Fruit fly (Drosophila melanogaster) whole organism, adult: ENCODE results near the gene Lcp65Ag3.

Experiments
- CG11617 ChIP-seq: fragments of 200-800 bp; sonication (Bioruptor generic); optimal IDR thresholded peaks from 2 replicates; lab custom pipeline; 2017; ENCODE audit warnings: mild to moderate bottlenecking, missing biosample characterization, missing genetic modification reagents, missing genetic modification characterization
- CG12768 ChIP-seq: fragments of 200-800 bp; sonication (Bioruptor generic); optimal IDR thresholded peaks from 2 replicates; lab custom pipeline; 2017; ENCODE audit warnings: missing biosample characterization, missing genetic modification characterization, mild to moderate bottlenecking, moderate library complexity, missing genetic modification reagents
- CG1620 ChIP-seq: fragments of 200-800 bp; sonication (Bioruptor generic); optimal IDR thresholded peaks from 2 replicates; lab custom pipeline; 2016; ENCODE audit warnings: missing biosample characterization, missing genetic modification characterization
- CG5204 ChIP-seq: fragments of 200-800 bp; sonication (Bioruptor generic); optimal IDR thresholded peaks from 2 replicates; lab custom pipeline; 2016; ENCODE audit warnings: missing biosample characterization, missing genetic modification characterization
- CG7045 ChIP-seq: fragments of 200-800 bp; sonication (Bioruptor generic); optimal IDR thresholded peaks from 2 replicates; lab custom pipeline; 2017; ENCODE audit warnings: missing biosample characterization, mild to moderate bottlenecking, missing genetic modification characterization
- CG7101 ChIP-seq: fragments of 200-800 bp; sonication (Bioruptor generic); optimal IDR thresholded peaks from 2 replicates; lab custom pipeline; 2018; ENCODE audit warnings: missing biosample characterization, mild to moderate bottlenecking, missing genetic modification characterization, moderate library complexity
- Clk ChIP-seq: fragments of 200-800 bp; sonication (Bioruptor generic); optimal IDR thresholded peaks from 2 replicates; lab custom pipeline; 2017; ENCODE audit warnings: missing biosample characterization, missing genetic modification characterization
- Crg-1 ChIP-seq: fragments of 200-800 bp; sonication (Bioruptor generic); optimal IDR thresholded peaks from 2 replicates; lab custom pipeline; 2016; ENCODE audit warnings: missing biosample characterization, missing genetic modification characterization
- Hr96 ChIP-seq: fragments of 200-800 bp; sonication (Bioruptor generic); optimal IDR thresholded peaks from 2 replicates; lab custom pipeline; 2016; ENCODE audit warnings: missing biosample characterization, missing genetic modification characterization
- Mnt ChIP-seq: fragments of 200-800 bp; sonication (Bioruptor generic); optimal IDR thresholded peaks from 2 replicates; lab custom pipeline; 2016; ENCODE audit warnings: missing biosample characterization, mild to moderate bottlenecking, missing genetic modification characterization
- bab1 ChIP-seq: fragments of 200-800 bp; sonication (Bioruptor generic); optimal IDR thresholded peaks from 3 replicates; lab custom pipeline; 2019; ENCODE audit warnings: missing biosample characterization, mild to moderate bottlenecking, missing genetic modification characterization, moderate library complexity
- cic ChIP-seq: fragments of 200-800 bp; sonication (Bioruptor generic); optimal IDR thresholded peaks from 2 replicates; lab custom pipeline; 2017; ENCODE audit warnings: missing biosample characterization, mild to moderate bottlenecking, missing genetic modification characterization, moderate library complexity
- kay ChIP-seq: fragments of 200-800 bp; sonication (Bioruptor generic); peaks from one replicate; lab custom pipeline; 2016; ENCODE audit warnings: missing biosample characterization, missing genetic modification characterization, borderline replicate concordance
- ovo ChIP-seq: fragments of 200-800 bp; sonication (Bioruptor generic); optimal IDR thresholded peaks from 2 replicates; lab custom pipeline; 2016; ENCODE audit warnings: missing biosample characterization, missing genetic modification characterization
- pad ChIP-seq: fragments of 200-800 bp; sonication (Bioruptor generic); optimal IDR thresholded peaks from 3 replicates; lab custom pipeline; 2017; ENCODE audit warnings: missing biosample characterization, missing genetic modification characterization, mild to moderate bottlenecking, moderate library complexity, missing genetic modification reagents
- tj ChIP-seq: fragments of 200-800 bp; sonication (Bioruptor generic); optimal IDR thresholded peaks from 3 replicates; lab custom pipeline; 2017; ENCODE audit warnings: missing biosample characterization, mild to moderate bottlenecking, missing genetic modification characterization, moderate library complexity
- toe ChIP-seq: fragments of 200-800 bp; sonication (Bioruptor generic); optimal IDR thresholded peaks from 2 replicates; lab custom pipeline; 2016; ENCODE audit warnings: missing biosample characterization, missing genetic modification characterization

The Lcp65Ag3 gene

dm6 chr3L:6082561-6082960 lies 48.2 kb downstream of the Lcp65Ag3 start, which contains the start of gene CG13293:
Gene CG13293, plus strand, starts transcription at chr3L:6082883.
- no peak for TF ChIP-seq pad (GFP tag; lab: Kevin White, UChicago)
- TF ChIP-seq CG5204 (GFP tag; lab: Kevin White, UChicago), result no peak
- no peak for TF ChIP-seq Mnt (GFP tag; lab: Kevin White, UChicago)
- no peak for TF ChIP-seq tj (GFP tag; lab: Kevin White, UChicago)
- TF ChIP-seq Hr96, result no peak
- no peak for TF ChIP-seq kay (GFP tag; lab: Kevin White, UChicago)
- no peak for TF ChIP-seq CG12768 (GFP tag; lab: Kevin White, UChicago)
- no peak for TF ChIP-seq CG1620 (GFP tag; lab: Kevin White, UChicago)
- TF ChIP-seq bab1, result no peak
- TF ChIP-seq ovo (GFP tag; lab: Kevin White, UChicago), result no peak
- no peak for TF ChIP-seq Crg-1
- TF ChIP-seq Clk (GFP tag; lab: Kevin White, UChicago), result no peak
- TF ChIP-seq CG7045 (GFP tag; lab: Kevin White, UChicago), result no peak
- no peak for TF ChIP-seq CG11617
- TF ChIP-seq CG7101, result no peak
- no peak for TF ChIP-seq cic (GFP tag; lab: Kevin White, UChicago)
- no peak for TF ChIP-seq toe (GFP tag; lab: Kevin White, UChicago)
